Fruit fly (Drosophila melanogaster): Measurements from ENCODE around the gene CG31917.

Gene CG31917

dm6 chr2L:4971329-4971798 lies 39.3 kb downstream of the CG31917 start, which contains the start of gene CG14043 (continued):
- TF ChIP-seq Deaf1 (tag; optimal IDR thresholded peaks at IDR 0.05) (no peak), CG12104 (GFP tag; optimal IDR thresholded peaks at IDR 0.05) (no peak), CG31365 (tag; optimal IDR thresholded peaks at IDR 0.05) (no peak), CG2889 (GFP tag; IDR thresholded peaks at IDR 0.05) (no peak), gem (tag; optimal IDR thresholded peaks at IDR 0.05) (no peak), tx (GFP tag; optimal IDR thresholded peaks at IDR 0.05) (no peak), Chrac-16 (GFP tag; optimal IDR thresholded peaks at IDR 0.05) (peak; percentile 17), gsb-n (tag; optimal IDR thresholded peaks at IDR 0.05) (no peak), bcd (GFP tag; optimal IDR thresholded peaks at IDR 0.05) (no peak), jumu (GFP tag; optimal IDR thresholded peaks at IDR 0.05) (peak; percentile 40), CG17328 (GFP tag; IDR thresholded peaks at IDR 0.05) (no peak), CrebB (tag; optimal IDR thresholded peaks at IDR 0.05) (no peak), Bteb2 (GFP tag; optimal IDR thresholded peaks at IDR 0.05) (peak; percentile 36), nerfin-2 (GFP tag; IDR thresholded peaks at IDR 0.05; ENCODE audit: partially characterized antibody) (no peak), unc-4 (GFP tag; IDR thresholded peaks at IDR 0.05; ENCODE audit: partially characterized antibody) (peak; percentile 42; the same call in 1 of the 2 replicates), tio (GFP tag; optimal IDR thresholded peaks at IDR 0.05) (no peak), insv (GFP tag; optimal IDR thresholded peaks at IDR 0.05) (peak in 1 of 2 experiments; percentile 19), Scr (GFP tag; IDR thresholded peaks at IDR 0.05; ENCODE audit: partially characterized antibody) (0 out of 2 replicates have a peak, but pooled peaks have one; percentile 28), CG5953 (GFP tag; IDR thresholded peaks at IDR 0.05) (no peak), cato (GFP tag; optimal IDR thresholded peaks at IDR 0.05; ENCODE audit: borderline replicate concordance) (no peak), Mad (GFP tag; optimal IDR thresholded peaks at IDR 0.05) (no peak), nom (GFP tag; optimal IDR thresholded peaks at IDR 0.05) (no peak), cg (GFP tag; optimal IDR thresholded peaks at IDR 0.05) (no peak), CG32532 (GFP tag; IDR thresholded peaks at IDR 0.05) (0 out of 2 replicates have a peak, but pooled peaks have one; percentile 21), Med (GFP tag) (peak; percentile 73), CG6689 (GFP tag; IDR thresholded peaks at IDR 0.05) (no peak), fru (optimal IDR thresholded peaks at IDR 0.05) (no peak), Ets97D (GFP tag; optimal IDR thresholded peaks at IDR 0.05) (peak; percentile 81), Xbp1 (GFP tag; optimal IDR thresholded peaks at IDR 0.05) (peak; percentile 36), Doc3 (GFP tag; IDR thresholded peaks at IDR 0.05; ENCODE audit: partially characterized antibody) (no peak), lmd (GFP tag; IDR thresholded peaks at IDR 0.05) (no peak), ara (GFP tag; IDR thresholded peaks at IDR 0.05) (no peak), nerfin-1 (tag; optimal IDR thresholded peaks at IDR 0.05) (no peak), Sox102F (GFP tag; optimal IDR thresholded peaks at IDR 0.05) (no peak), Dad (GFP tag; optimal IDR thresholded peaks at IDR 0.05) (no peak), ssp (GFP tag; IDR thresholded peaks at IDR 0.05) (no peak), CG14860 (GFP tag; IDR thresholded peaks at IDR 0.05; ENCODE audit: partially characterized antibody) (no peak), wdn (GFP tag; IDR thresholded peaks at IDR 0.05) (no peak), CG10959 (GFP tag; IDR thresholded peaks at IDR 0.05) (no peak), MTF-1 (GFP tag; optimal IDR thresholded peaks at IDR 0.05; ENCODE audit: borderline replicate concordance) (no peak), E2f2 (GFP tag; IDR thresholded peaks at IDR 0.05) (peak; percentile 83), fd96Cb (tag; optimal IDR thresholded peaks at IDR 0.05) (no peak), CG4617 (GFP tag; optimal IDR thresholded peaks at IDR 0.05; ENCODE audit: borderline replicate concordance) (peak; percentile 92), psq (GFP tag; optimal IDR thresholded peaks at IDR 0.05) (no peak), crc (GFP tag; optimal IDR thresholded peaks at IDR 0.05) (no peak), dmrt99B (tag; optimal IDR thresholded peaks at IDR 0.05) (no peak), gcm (GFP tag; optimal IDR thresholded peaks at IDR 0.05) (no peak), CG11696 (GFP tag; IDR thresholded peaks at IDR 0.05) (no peak), CG9609 (GFP tag; optimal IDR thresholded peaks at IDR 0.05) (no peak), Dll (GFP tag; IDR thresholded peaks at IDR 0.05; ENCODE audit: partially characterized antibody) (no peak), Gsc (GFP tag; IDR thresholded peaks at IDR 0.05) (no peak)

Measured in whole organism, embryonic.